Fruit fly (Drosophila melanogaster) whole organism, prepupa: Measurements from ENCODE around the gene nanos.
A peak's percentile ranks its signal among the peaks of the same experiment; 100 is the strongest.

Source experiments
- CG34406 ChIP-seq: fragments of 200-800 bp; sonication (Bioruptor generic); optimal IDR thresholded peaks from 3 replicates; lab custom pipeline; 2016; ENCODE audit warnings: missing biosample characterization, missing genetic modification characterization
- CG6808 ChIP-seq: fragments of 200-800 bp; sonication (Bioruptor generic); optimal IDR thresholded peaks from 3 replicates; lab custom pipeline; 2017; ENCODE audit warnings: missing biosample characterization, missing genetic modification characterization, mild to moderate bottlenecking, moderate library complexity, missing genetic modification reagents
- Hr38 ChIP-seq: sonication (Bioruptor generic); optimal IDR thresholded peaks from 2 replicates; lab custom pipeline; 2016; ENCODE audit warnings: missing biosample characterization, missing genetic modification characterization
- Hr4 ChIP-seq: fragments of 200-800 bp; sonication (Bioruptor generic); optimal IDR thresholded peaks from 3 replicates; lab custom pipeline; 2016; ENCODE audit warnings: missing biosample characterization, missing genetic modification characterization
- Smox ChIP-seq: fragments of 200-800 bp; sonication (Bioruptor generic); optimal IDR thresholded peaks from 3 replicates; lab custom pipeline; 2016; ENCODE audit warnings: missing biosample characterization, missing genetic modification characterization
- dsx ChIP-seq: fragments of 200-800 bp; optimal IDR thresholded peaks from 3 replicates; lab custom pipeline; 2019; ENCODE audit warnings: missing biosample characterization, mild to moderate bottlenecking, missing genetic modification characterization, moderate library complexity; ENCODE audit not compliant: poor library complexity, severe bottlenecking
- esn ChIP-seq: fragments of 200-800 bp; sonication (Bioruptor generic); optimal IDR thresholded peaks from 2 replicates; lab custom pipeline; 2016; ENCODE audit warnings: missing biosample characterization, mild to moderate bottlenecking, missing genetic modification characterization, moderate library complexity
- lz ChIP-seq: fragments of 200-800 bp; sonication (Bioruptor generic); optimal IDR thresholded peaks from 3 replicates; lab custom pipeline; 2016; ENCODE audit warnings: missing biosample characterization, missing genetic modification characterization
- vri ChIP-seq: fragments of 200-800 bp; sonication (Bioruptor generic); optimal IDR thresholded peaks from 3 replicates; lab custom pipeline; 2016; ENCODE audit warnings: missing biosample characterization, mild to moderate bottlenecking, missing genetic modification characterization

DNA sequence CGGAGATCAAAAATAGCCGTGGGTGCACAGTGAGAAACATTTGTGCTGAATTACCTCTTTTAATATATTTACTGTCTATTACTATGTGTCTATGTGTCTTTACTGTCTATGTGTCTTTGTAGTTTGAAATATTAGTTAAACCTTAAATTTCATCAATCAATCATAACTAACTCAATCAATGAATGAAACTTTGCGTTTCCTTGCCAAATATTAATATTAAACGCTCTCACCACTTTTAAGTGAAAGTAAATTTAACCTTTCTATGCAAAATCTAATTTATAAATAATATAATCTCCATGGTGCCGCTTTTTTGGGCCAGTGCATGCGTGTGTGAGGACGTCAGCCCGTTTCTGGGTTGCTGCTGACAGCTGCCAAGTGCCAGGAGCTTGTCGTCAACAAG lies 24.2 kb downstream of the nanos start:
- TF ChIP-seq Hr38 (GFP tag; lab: Kevin White, UChicago) (no peak), Smox (GFP tag; lab: Kevin White, UChicago) (peak; percentile 67), Hr4 (GFP tag; lab: Kevin White, UChicago) (peak; percentile 89), CG34406 (peak; percentile 73), esn (GFP tag; lab: Kevin White, UChicago) (peak; percentile 73), dsx (peak; percentile 39), lz (peak; percentile 59), CG6808 (GFP tag; lab: Kevin White, UChicago) (peak; percentile 78), vri (peak; percentile 29)
